Fruit fly (Drosophila melanogaster) Kc167 (cell line): ENCODE results near the gene Tsen34.

Experiments used
- Myc ChIP-seq: fragments of >200 bp; optimal IDR thresholded peaks from 2 replicates; lab custom pipeline; 2017; ENCODE audit warnings: missing external identifiers
- h ChIP-seq: fragments of >200 bp; optimal IDR thresholded peaks from 3 replicates; lab custom pipeline; 2018; ENCODE audit warnings: missing external identifiers
- insv ChIP-seq: fragments of >200 bp; optimal IDR thresholded peaks from 3 replicates; lab custom pipeline; 2018; ENCODE audit warnings: missing external identifiers
- psq ChIP-seq: fragments of >200 bp; optimal IDR thresholded peaks from 2 replicates; lab custom pipeline; 2017; ENCODE audit warnings: missing external identifiers
- ttk ChIP-seq: sonication (Bioruptor generic); optimal IDR thresholded peaks from 2 replicates; lab custom pipeline; 2017; ENCODE audit warnings: missing external identifiers

DNA sequence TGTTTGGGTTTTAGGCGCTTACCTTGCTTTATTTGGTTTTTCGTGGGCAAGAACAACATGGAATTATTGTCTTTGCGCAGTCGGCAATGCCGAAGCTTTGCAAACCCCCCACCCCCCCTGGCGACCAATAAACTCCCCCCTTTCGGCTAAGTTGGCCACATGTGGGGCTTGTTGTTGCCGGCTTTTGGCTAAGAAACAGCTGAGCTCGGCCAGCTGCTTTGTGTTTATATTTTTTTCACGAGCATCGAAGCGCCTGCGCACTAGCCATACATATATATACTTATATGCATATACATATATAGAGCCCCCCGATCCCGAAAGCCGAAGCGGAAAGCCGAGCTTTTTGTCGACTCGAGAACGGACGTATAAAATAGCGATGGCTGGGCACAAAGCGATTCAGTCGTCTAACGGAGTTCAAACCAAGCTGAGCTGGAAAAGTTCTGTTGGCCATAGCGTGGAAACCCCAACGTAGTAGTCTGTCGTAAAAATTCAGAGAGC lies 43.1 kb upstream of the Tsen34 start, which contains the start of gene CG17839:
- TF ChIP-seq h (lab: Kevin White, UChicago): no peak
- TF ChIP-seq psq (lab: Kevin White, UChicago): no peak
- TF ChIP-seq insv: no peak
- TF ChIP-seq ttk: no peak
- TF ChIP-seq Myc (lab: Kevin White, UChicago): no peak
